Fruit fly (Drosophila melanogaster): ENCODE results near the gene CG9396.

CG9396 gene

dm6 chr3R:9548769-9549168 lies 22.7 kb downstream of the CG9396 start (continued):
- TF ChIP-seq gsb-n (tag; optimal IDR thresholded peaks at IDR 0.05) (no peak), HHEX (GFP tag; optimal IDR thresholded peaks at IDR 0.05) (no peak), Med (GFP tag) (peak; percentile 26), E2f2 (GFP tag; IDR thresholded peaks at IDR 0.05) (no peak), Hey (tag; optimal IDR thresholded peaks at IDR 0.05) (peak; percentile 81), CG6813 (GFP tag; optimal IDR thresholded peaks at IDR 0.05) (peak; percentile 10), Max (GFP tag; optimal IDR thresholded peaks at IDR 0.05) (no peak), Lim3 (GFP tag; IDR thresholded peaks at IDR 0.05) (no peak), Oaz (GFP tag; IDR thresholded peaks at IDR 0.05) (no peak), cg (GFP tag; optimal IDR thresholded peaks at IDR 0.05) (peak; percentile 40), Dref (GFP tag; IDR thresholded peaks at IDR 0.05) (no peak), CG12104 (GFP tag; optimal IDR thresholded peaks at IDR 0.05) (no peak), zf30C (GFP tag; optimal IDR thresholded peaks at IDR 0.05) (peak; percentile 32), CG15269 (tag; optimal IDR thresholded peaks at IDR 0.05) (no peak), esg (GFP tag; conservative IDR thresholded peaks at IDR 0.05) (no peak), insv (GFP tag; optimal IDR thresholded peaks at IDR 0.05) (no peak), Hmr (GFP tag; optimal IDR thresholded peaks at IDR 0.05) (no peak), CG7963 (GFP tag; IDR thresholded peaks at IDR 0.05; ENCODE audit: partially characterized antibody) (no peak), CG7786 (GFP tag; optimal IDR thresholded peaks at IDR 0.05) (no peak), CG3995 (GFP tag; optimal IDR thresholded peaks at IDR 0.05) (no peak), tll (GFP tag; optimal IDR thresholded peaks at IDR 0.05) (no peak), slbo (GFP tag; IDR thresholded peaks at IDR 0.05) (no peak), lbe (GFP tag; optimal IDR thresholded peaks at IDR 0.05) (no peak), Xbp1 (GFP tag; optimal IDR thresholded peaks at IDR 0.05) (no peak), HLH54F (GFP tag; optimal IDR thresholded peaks at IDR 0.05) (no peak), Deaf1 (tag; optimal IDR thresholded peaks at IDR 0.05) (no peak), hkb (optimal IDR thresholded peaks at IDR 0.05) (no peak), hkb (GFP tag; IDR thresholded peaks at IDR 0.05) (no peak), CG9876 (GFP tag; optimal IDR thresholded peaks at IDR 0.05) (no peak), Optix (GFP tag; IDR thresholded peaks at IDR 0.05) (no peak), pum (GFP tag; optimal IDR thresholded peaks at IDR 0.05) (no peak), TFAM (GFP tag; optimal IDR thresholded peaks at IDR 0.05) (no peak)

DNA sequence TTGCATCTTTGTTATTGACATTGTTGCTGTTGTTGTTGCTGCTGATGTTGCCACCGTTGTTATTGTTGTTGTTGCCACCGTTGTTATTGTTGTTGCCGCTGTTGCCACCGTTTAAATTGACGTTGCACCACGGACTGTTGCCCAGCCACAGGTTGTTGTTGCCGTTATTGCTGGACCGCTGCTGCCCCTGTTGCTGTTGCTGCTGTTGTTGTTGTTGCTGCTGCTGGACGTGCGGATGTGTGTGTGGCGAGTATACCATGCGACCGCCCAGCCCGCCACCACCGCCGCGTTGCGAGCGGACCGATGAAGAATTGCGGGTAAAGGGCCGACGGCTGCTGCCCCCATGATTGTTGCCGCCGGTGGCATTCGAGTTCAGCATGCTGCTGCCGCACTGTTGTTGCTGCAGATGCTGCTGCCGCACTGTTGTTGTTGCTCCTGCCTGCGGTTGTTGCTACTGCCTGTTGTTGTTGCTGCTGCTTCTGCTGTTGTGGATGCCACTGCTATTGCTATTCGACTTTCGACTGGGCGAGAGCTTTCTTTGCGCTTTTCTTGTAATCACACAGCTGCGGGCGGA lies 24.5 kb downstream of the CG9396 start:
- 0 out of 2 replicates have a peak, but pooled peaks have one; percentile 15 for TF ChIP-seq ranshi (GFP tag; IDR thresholded peaks at IDR 0.05)
- no peak for TF ChIP-seq Jarid2 (GFP tag; optimal IDR thresholded peaks at IDR 0.05)
- no peak for TF ChIP-seq NK7.1 (GFP tag; optimal IDR thresholded peaks at IDR 0.05)
- no peak for TF ChIP-seq corto (GFP tag; optimal IDR thresholded peaks at IDR 0.05)
- TF ChIP-seq ase (GFP tag; IDR thresholded peaks at IDR 0.05) = 0 out of 3 replicates have a peak, but pooled peaks have one; percentile 41
- no peak for TF ChIP-seq CG6689 (GFP tag; IDR thresholded peaks at IDR 0.05)
- no peak for TF ChIP-seq cwo (GFP tag; optimal IDR thresholded peaks at IDR 0.05)
- TF ChIP-seq B-H2 (GFP tag; optimal IDR thresholded peaks at IDR 0.05) = no peak
- TF ChIP-seq GATAe (GFP tag; conservative IDR thresholded peaks at IDR 0.05) = no peak
- no peak for TF ChIP-seq ssp (GFP tag; IDR thresholded peaks at IDR 0.05)
- no peak for TF ChIP-seq HLHmδ (GFP tag; optimal IDR thresholded peaks at IDR 0.05)
- no peak for TF ChIP-seq klu (GFP tag; IDR thresholded peaks at IDR 0.05)
- TF ChIP-seq CG14014 (GFP tag; IDR thresholded peaks at IDR 0.05) = no peak
- no peak for TF ChIP-seq Abd-B (GFP tag; optimal IDR thresholded peaks at IDR 0.05)
- TF ChIP-seq CG1832 (GFP tag; optimal IDR thresholded peaks at IDR 0.05) = no peak
- TF ChIP-seq CG16779 (GFP tag; IDR thresholded peaks at IDR 0.05) = no peak
- TF ChIP-seq CG8388 (GFP tag; optimal IDR thresholded peaks at IDR 0.05) = no peak
- no peak for TF ChIP-seq danr (GFP tag; IDR thresholded peaks at IDR 0.05)
- TF ChIP-seq tna (GFP tag; IDR thresholded peaks at IDR 0.05; ENCODE audit: partially characterized antibody) = no peak
- TF ChIP-seq CG8478 (optimal IDR thresholded peaks at IDR 0.05) = peak; percentile 55
- TF ChIP-seq shn (GFP tag; optimal IDR thresholded peaks at IDR 0.05) = no peak

Measured in whole organism, embryonic.